Worm (Caenorhabditis elegans): Measurements from ENCODE around the gene zig-5.

- TF ChIP-seq med-1 (GFP tag; optimal IDR thresholded peaks at IDR 0.05; ENCODE audit: insufficient read depth) = no peak
- no peak for TF ChIP-seq cog-1 (tag; optimal IDR thresholded peaks at IDR 0.05)
- TF ChIP-seq tab-1 (GFP tag; IDR thresholded peaks at IDR 0.05) = no peak
Observed at ce11 chrIII:10935944-10936343, 17.4 kb downstream of the zig-5 start, which contains the start of gene rle-1.
